Fruit fly (Drosophila melanogaster) whole organism, embryonic: ENCODE measurements around the gene ck.

Source experiments
- Bgb ChIP-seq: fragments of 200-800 bp; sonication (Bioruptor generic); IDR thresholded peaks from 2 replicates; pipeline ENCODE4 v1.3.6; 2022; ENCODE audit warnings: missing biosample characterization, missing genetic modification characterization; ENCODE audit not compliant: partially characterized antibody
- Bteb2 ChIP-seq: fragments of 200-800 bp; sonication (Bioruptor generic); optimal IDR thresholded peaks from 2 replicates; lab custom pipeline; 2016; ENCODE audit warnings: missing biosample characterization, missing genetic modification characterization
- CG10267 ChIP-seq: fragments of 200-800 bp; sonication (Bioruptor generic); optimal IDR thresholded peaks from 2 replicates; lab custom pipeline; 2018; ENCODE audit warnings: missing biosample characterization, mild to moderate bottlenecking, missing genetic modification characterization, moderate library complexity
- CG10366 ChIP-seq: fragments of 200-800 bp; sonication (Bioruptor generic); IDR thresholded peaks from 2 replicates; pipeline ENCODE4 v1.3.6; 2022; ENCODE audit warnings: missing biosample characterization, missing genetic modification characterization
- CG10431 ChIP-seq: fragments of 200-800 bp; sonication (Bioruptor generic); optimal IDR thresholded peaks from 3 replicates; lab custom pipeline; 2018; ENCODE audit warnings: missing biosample characterization, mild to moderate bottlenecking, missing genetic modification characterization
- CG11504 ChIP-seq: fragments of 200-800 bp; sonication (Bioruptor generic); optimal IDR thresholded peaks from 3 replicates; lab custom pipeline; 2019; ENCODE audit warnings: missing biosample characterization, mild to moderate bottlenecking, missing genetic modification characterization, moderate library complexity
- CG11560 ChIP-seq: fragments of 200-800 bp; sonication (Bioruptor generic); IDR thresholded peaks from 3 replicates; pipeline ENCODE4 v1.3.6; 2022; ENCODE audit warnings: missing biosample characterization, missing genetic modification characterization
- CG11696 ChIP-seq: fragments of 200-800 bp; sonication (Bioruptor generic); IDR thresholded peaks from 2 replicates; pipeline ENCODE4 v1.3.6; 2022; ENCODE audit warnings: missing biosample characterization, missing genetic modification characterization
- CG12104 ChIP-seq: fragments of 200-800 bp; sonication (Bioruptor generic); optimal IDR thresholded peaks from 3 replicates; lab custom pipeline; 2016; ENCODE audit warnings: missing biosample characterization, missing genetic modification characterization
- CG12659 ChIP-seq: fragments of 200-800 bp; sonication (Bioruptor generic); optimal IDR thresholded peaks from 3 replicates; lab custom pipeline; 2017; ENCODE audit warnings: mild to moderate bottlenecking, missing biosample characterization, missing genetic modification reagents, missing genetic modification characterization
- CG12744 ChIP-seq: fragments of 200-800 bp; sonication (Bioruptor generic); optimal IDR thresholded peaks from 2 replicates; lab custom pipeline; 2016; ENCODE audit warnings: missing biosample characterization, missing genetic modification characterization
- CG13296 ChIP-seq: fragments of 200-800 bp; sonication (Bioruptor generic); optimal IDR thresholded peaks from 3 replicates; lab custom pipeline; 2018; ENCODE audit warnings: missing biosample characterization, mild to moderate bottlenecking, missing genetic modification characterization
- CG14710 ChIP-seq: fragments of 200-800 bp; sonication (Bioruptor generic); optimal IDR thresholded peaks from 3 replicates; lab custom pipeline; 2019; ENCODE audit warnings: missing biosample characterization, mild to moderate bottlenecking, missing genetic modification characterization, moderate library complexity
- CG1529 ChIP-seq: fragments of 200-800 bp; sonication (Bioruptor generic); optimal IDR thresholded peaks from 3 replicates; lab custom pipeline; 2018; ENCODE audit warnings: missing biosample characterization, missing genetic modification characterization
- CG17802 ChIP-seq: fragments of 200-800 bp; sonication (Bioruptor generic); optimal IDR thresholded peaks from 2 replicates; lab custom pipeline; 2018; ENCODE audit warnings: missing biosample characterization, mild to moderate bottlenecking, missing genetic modification characterization, moderate library complexity
- CG18262 ChIP-seq: fragments of 200-800 bp; optimal IDR thresholded peaks from 3 replicates; lab custom pipeline; 2019; ENCODE audit warnings: missing biosample characterization, mild to moderate bottlenecking, missing genetic modification characterization, moderate library complexity
- CG43689 ChIP-seq: fragments of 200-800 bp; sonication (Bioruptor generic); IDR thresholded peaks from 2 replicates; pipeline ENCODE4 v1.3.6; 2022; ENCODE audit warnings: missing biosample characterization, missing genetic modification characterization
- CG4854 ChIP-seq: fragments of 200-800 bp; sonication (Bioruptor generic); optimal IDR thresholded peaks from 2 replicates; lab custom pipeline; 2016; ENCODE audit warnings: missing biosample characterization, missing genetic modification characterization, inconsistent platforms
- CG6654 ChIP-seq: fragments of 200-800 bp; sonication (Bioruptor generic); optimal IDR thresholded peaks from 2 replicates; lab custom pipeline; 2017; ENCODE audit warnings: missing biosample characterization, mild to moderate bottlenecking, missing genetic modification characterization
- CG6854 ChIP-seq: fragments of 200-800 bp; sonication (Bioruptor generic); optimal IDR thresholded peaks from 3 replicates; lab custom pipeline; 2017; ENCODE audit warnings: missing biosample characterization, mild to moderate bottlenecking, missing genetic modification characterization
- CG7556 ChIP-seq: fragments of 200-800 bp; sonication (Bioruptor generic); optimal IDR thresholded peaks from 2 replicates; lab custom pipeline; 2017; ENCODE audit warnings: missing biosample characterization, mild to moderate bottlenecking, missing genetic modification characterization
- CG9932 ChIP-seq: fragments of 200-800 bp; sonication (Bioruptor generic); IDR thresholded peaks from 2 replicates; pipeline ENCODE4 v1.3.6; 2022; ENCODE audit warnings: missing biosample characterization, missing genetic modification characterization
- Dll ChIP-seq: fragments of 200-800 bp; sonication (Bioruptor generic); IDR thresholded peaks from 4 replicates; pipeline ENCODE4 v1.3.6; 2022; ENCODE audit warnings: missing biosample characterization, missing genetic modification characterization; ENCODE audit not compliant: partially characterized antibody
- Dref ChIP-seq: fragments of 200-800 bp; sonication (Bioruptor generic); IDR thresholded peaks from 2 replicates; pipeline ENCODE4 v1.3.6; 2022; ENCODE audit warnings: missing biosample characterization, missing genetic modification characterization
- Eip74EF ChIP-seq, 2 experiments: fragments of 200-800 bp in 1 of 2; fragments of >200 bp in 1 of 2; sonication (Bioruptor generic) in 1 of 2; optimal IDR thresholded peaks; 2 replicates each; lab custom pipeline; 2017 to 2019; ENCODE audit warnings: missing biosample characterization in 2 of 2, missing genetic modification characterization in 2 of 2, mild to moderate bottlenecking in 1 of 2, moderate library complexity in 1 of 2
- HLH4C ChIP-seq: fragments of 200-800 bp; sonication (Bioruptor generic); IDR thresholded peaks from 3 replicates; pipeline ENCODE4 v1.3.6; 2022; ENCODE audit warnings: missing biosample characterization, missing genetic modification characterization; ENCODE audit not compliant: partially characterized antibody
- Lhr ChIP-seq: fragments of 200-800 bp; sonication (Bioruptor generic); optimal IDR thresholded peaks from 3 replicates; lab custom pipeline; 2017; ENCODE audit warnings: mild to moderate bottlenecking, missing biosample characterization, missing genetic modification reagents, missing genetic modification characterization
- NC2α ChIP-seq: fragments of 200-800 bp; sonication (Bioruptor generic); optimal IDR thresholded peaks from 2 replicates; lab custom pipeline; 2016; ENCODE audit warnings: missing biosample characterization, missing genetic modification characterization
- NC2β ChIP-seq: fragments of 200-800 bp; sonication (Bioruptor generic); optimal IDR thresholded peaks from 2 replicates; lab custom pipeline; 2016; ENCODE audit warnings: missing biosample characterization, missing genetic modification characterization
- NfI ChIP-seq: fragments of 200-800 bp; sonication (Bioruptor generic); optimal IDR thresholded peaks from 3 replicates; lab custom pipeline; 2018; ENCODE audit warnings: missing biosample characterization, mild to moderate bottlenecking, missing genetic modification characterization, moderate library complexity
- Oaz ChIP-seq: fragments of 200-800 bp; sonication (Bioruptor generic); IDR thresholded peaks from 2 replicates; pipeline ENCODE4 v1.3.6; 2022; ENCODE audit warnings: missing biosample characterization, missing genetic modification characterization
- PHDP ChIP-seq: fragments of 200-800 bp; sonication (Bioruptor generic); optimal IDR thresholded peaks from 3 replicates; lab custom pipeline; 2018; ENCODE audit warnings: missing biosample characterization, mild to moderate bottlenecking, missing genetic modification characterization, moderate library complexity
- Rfx ChIP-seq: fragments of 200-800 bp; sonication (Bioruptor generic); IDR thresholded peaks from 2 replicates; pipeline ENCODE4 v1.3.6; 2022; ENCODE audit warnings: missing biosample characterization, missing genetic modification characterization
- Sry-δ ChIP-seq: fragments of 200-800 bp; sonication (Bioruptor generic); optimal IDR thresholded peaks from 2 replicates; lab custom pipeline; 2016; ENCODE audit warnings: missing biosample characterization, missing genetic modification characterization
- TFAM ChIP-seq: fragments of 200-800 bp; sonication (Bioruptor generic); optimal IDR thresholded peaks from 2 replicates; lab custom pipeline; 2017; ENCODE audit warnings: missing biosample characterization, missing genetic modification characterization, inconsistent platforms
- Xrp1 ChIP-seq: fragments of 200-800 bp; sonication (Bioruptor generic); IDR thresholded peaks from 2 replicates; pipeline ENCODE4 v1.3.6; 2022; ENCODE audit warnings: missing biosample characterization, missing genetic modification characterization
- aop ChIP-seq: fragments of 200-800 bp; sonication (Bioruptor generic); IDR thresholded peaks from 2 replicates; pipeline ENCODE4 v1.3.6; 2022; ENCODE audit warnings: missing biosample characterization, missing genetic modification characterization
- bcd ChIP-seq: fragments of 200-800 bp; sonication (Bioruptor generic); optimal IDR thresholded peaks from 2 replicates; lab custom pipeline; 2017; ENCODE audit warnings: missing biosample characterization, mild to moderate bottlenecking, missing genetic modification characterization
- bsh ChIP-seq, 2 experiments: fragments of 200-800 bp; sonication (Bioruptor generic); optimal IDR thresholded peaks; 2 replicates each; lab custom pipeline; 2017 to 2018; ENCODE audit warnings: mild to moderate bottlenecking in 2 of 2, missing biosample characterization in 2 of 2, missing genetic modification characterization in 2 of 2, moderate library complexity in 1 of 2
- chif ChIP-seq, 2 experiments: fragments of 200-800 bp; sonication (Bioruptor generic); optimal IDR thresholded peaks; 3 replicates each; lab custom pipeline; 2016; ENCODE audit warnings: missing biosample characterization in 2 of 2, missing genetic modification characterization in 2 of 2
- da ChIP-seq: fragments of 200-800 bp; sonication (Bioruptor generic); optimal IDR thresholded peaks from 2 replicates; lab custom pipeline; 2016; ENCODE audit warnings: missing biosample characterization, missing genetic modification characterization
- esg ChIP-seq: fragments of 200-800 bp; sonication (Bioruptor generic); conservative IDR thresholded peaks from 2 replicates; pipeline ENCODE4 v1.3.6; 2022; ENCODE audit warnings: missing biosample characterization, missing genetic modification characterization
- gfzf ChIP-seq: fragments of 200-800 bp; sonication (Bioruptor generic); optimal IDR thresholded peaks from 2 replicates; lab custom pipeline; 2016; ENCODE audit warnings: missing biosample characterization, mild to moderate bottlenecking, missing genetic modification characterization, moderate library complexity
- psq ChIP-seq: fragments of 200-800 bp; sonication (Bioruptor generic); optimal IDR thresholded peaks from 2 replicates; lab custom pipeline; 2017; ENCODE audit warnings: missing biosample characterization, missing genetic modification characterization
- pum ChIP-seq: fragments of 200-800 bp; sonication (Bioruptor generic); optimal IDR thresholded peaks from 2 replicates; lab custom pipeline; 2016; ENCODE audit warnings: missing biosample characterization, missing genetic modification characterization
- sob ChIP-seq: fragments of 200-800 bp; sonication (Bioruptor generic); IDR thresholded peaks from 2 replicates; pipeline ENCODE4 v1.3.6; 2022; ENCODE audit warnings: missing biosample characterization, missing genetic modification characterization
- ssp ChIP-seq: fragments of 200-800 bp; sonication (Bioruptor generic); IDR thresholded peaks from 2 replicates; pipeline ENCODE4 v1.3.6; 2022; ENCODE audit warnings: missing biosample characterization, missing genetic modification characterization
- sug ChIP-seq: fragments of 200-800 bp; optimal IDR thresholded peaks from 2 replicates; lab custom pipeline; 2019; ENCODE audit warnings: missing biosample characterization, mild to moderate bottlenecking, missing genetic modification characterization, moderate library complexity
- twi ChIP-seq: fragments of 200-800 bp; optimal IDR thresholded peaks from 2 replicates; lab custom pipeline; 2019; ENCODE audit warnings: missing biosample characterization, mild to moderate bottlenecking, missing genetic modification characterization, moderate library complexity
- wek ChIP-seq: fragments of 200-800 bp; sonication (Bioruptor generic); optimal IDR thresholded peaks from 3 replicates; lab custom pipeline; 2018; ENCODE audit warnings: missing biosample characterization, mild to moderate bottlenecking, missing genetic modification characterization, moderate library complexity

Gene ck

DNA sequence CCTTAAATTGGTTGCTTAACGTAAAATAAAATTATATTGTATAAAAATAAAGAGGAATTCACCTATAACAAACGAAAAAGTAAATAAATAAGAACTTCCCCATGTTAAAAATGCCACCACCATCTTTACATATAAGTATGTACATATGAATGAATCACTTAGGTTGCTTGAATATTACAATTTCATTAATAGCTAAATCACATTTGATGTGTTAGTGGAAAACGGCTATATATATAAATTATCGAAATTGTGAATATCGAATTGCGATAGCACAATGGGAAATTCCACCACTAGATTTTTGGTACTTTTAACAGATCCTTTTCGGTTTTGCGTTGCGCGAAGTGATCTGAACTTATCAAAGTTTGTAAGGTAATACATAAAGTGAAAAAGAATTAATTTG, 3.7 kb upstream of the ck start, which contains the start of the genes solo and vas (continued):
- TF ChIP-seq CG10267 (peak; percentile 47), CG11504 (peak; percentile 70), CG12744 (GFP tag; lab: Kevin White, UChicago) (peak; percentile 25), sug (tag; lab: Kevin White, UChicago) (peak; percentile 49), CG1529 (GFP tag; lab: Kevin White, UChicago) (no peak), HLH4C (GFP tag; lab: Robert Waterston, UW) (peak; percentile 46; the same call in 1 of the 3 replicates), psq (GFP tag; lab: Kevin White, UChicago) (no peak), gfzf (GFP tag; lab: Kevin White, UChicago) (no peak), chif (GFP tag; optimal IDR thresholded peaks at IDR 0.05; lab: Kevin White, UChicago) (peak in 1 of 2 experiments; percentile 10), aop (GFP tag; lab: Robert Waterston, UW) (no peak), bcd (GFP tag; lab: Kevin White, UChicago) (peak; percentile 31), CG14710 (peak; percentile 56), NC2α (no peak), NfI (GFP tag; lab: Kevin White, UChicago) (peak; percentile 41), CG10366 (no peak), Bgb (GFP tag; lab: Robert Waterston, UW) (peak; percentile 24; the same call in 1 of the 2 replicates), twi (peak; percentile 48), Lhr (GFP tag; lab: Kevin White, UChicago) (peak; percentile 59), CG7556 (GFP tag; lab: Kevin White, UChicago) (peak; percentile 30), bsh (GFP tag; optimal IDR thresholded peaks at IDR 0.05; lab: Kevin White, UChicago) (peak in 1 of 2 experiments; percentile 56), CG11696 (GFP tag; lab: Robert Waterston, UW) (no peak), CG12659 (peak; percentile 71), Xrp1 (GFP tag; lab: Robert Waterston, UW) (peak; percentile 34; the same call in 1 of the 2 replicates), PHDP (peak; percentile 50), Sry-δ (GFP tag; lab: Kevin White, UChicago) (peak; percentile 79), CG17802 (peak; percentile 93), pum (GFP tag; lab: Kevin White, UChicago) (peak; percentile 18), CG11560 (tag; lab: Robert Waterston, UW) (no peak), CG18262 (peak; percentile 59), Rfx (GFP tag; lab: Robert Waterston, UW) (peak; percentile 60; the same call in 1 of the 2 replicates), Oaz (GFP tag; lab: Robert Waterston, UW) (0 out of 2 replicates have a peak, but pooled peaks have one; percentile 38), Dll (GFP tag; lab: Robert Waterston, UW) (peak; percentile 45; the same call in 2 of the 4 replicates), CG4854 (peak; percentile 24), NC2β (GFP tag; lab: Kevin White, UChicago) (no peak), CG9932 (GFP tag; lab: Robert Waterston, UW) (peak; percentile 72), Dref (GFP tag; lab: Robert Waterston, UW) (peak; percentile 78), CG12104 (no peak), esg (GFP tag; lab: Robert Waterston, UW) (peak; percentile 48), sob (GFP tag; lab: Robert Waterston, UW) (peak; percentile 43; the same call in 1 of the 2 replicates), Eip74EF (GFP tag; optimal IDR thresholded peaks at IDR 0.05; lab: Kevin White, UChicago) (peak in 1 of 2 experiments; percentile 22), CG10431 (peak; percentile 19), CG6854 (GFP tag; lab: Kevin White, UChicago) (no peak), TFAM (GFP tag; lab: Kevin White, UChicago) (no peak), wek (GFP tag; lab: Kevin White, UChicago) (no peak), Bteb2 (GFP tag; lab: Kevin White, UChicago) (no peak), CG6654 (GFP tag; lab: Kevin White, UChicago) (no peak), da (GFP tag; lab: Kevin White, UChicago) (no peak), CG13296 (peak; percentile 12), CG43689 (GFP tag; lab: Robert Waterston, UW) (no peak), ssp (peak; percentile 97)
